Worm (Caenorhabditis elegans) whole organism, L1 larva: ENCODE results near the gene ttr-40.

Source experiments
- alr-1 ChIP-seq: fragments of 200-800 bp; sonication (Bioruptor generic); optimal IDR thresholded peaks from 2 replicates; lab custom pipeline; 2018; ENCODE audit warnings: borderline replicate concordance, mild to moderate bottlenecking, missing genetic modification characterization, missing compliant biosample characterization
- lin-13 ChIP-seq: fragments of 150-350 bp; optimal IDR thresholded peaks from 2 replicates; lab custom pipeline; 2014; ENCODE audit warnings: missing biosample characterization, missing genetic modification reagents, missing genetic modification characterization
- lin-15B ChIP-seq: fragments of 150-350 bp; sonication (generic microtip); optimal IDR thresholded peaks from 3 replicates; lab custom pipeline; 2014; ENCODE audit warnings: missing biosample characterization, missing genetic modification characterization
- lin-39 ChIP-seq: fragments of 150-350 bp; optimal IDR thresholded peaks from 2 replicates; lab custom pipeline; 2014; ENCODE audit warnings: missing biosample characterization, missing genetic modification reagents, missing genetic modification characterization
- lsy-2 ChIP-seq, 2 experiments: fragments of 150-350 bp; optimal IDR thresholded peaks; 2 replicates each; lab custom pipeline; 2014; ENCODE audit warnings: missing biosample characterization in 2 of 2, missing genetic modification characterization in 2 of 2
- nhr-77 ChIP-seq: fragments of 150-350 bp; optimal IDR thresholded peaks from 2 replicates; lab custom pipeline; 2014; ENCODE audit warnings: missing biosample characterization, missing genetic modification characterization
- sox-4 ChIP-seq: sonication (generic microtip); optimal IDR thresholded peaks from 2 replicates; lab custom pipeline; 2016; ENCODE audit warnings: missing genetic modification characterization, missing compliant biosample characterization
- sptf-1 ChIP-seq: fragments of 150-350 bp; optimal IDR thresholded peaks from 2 replicates; lab custom pipeline; 2014; ENCODE audit warnings: missing biosample characterization, missing genetic modification characterization
- tbx-2 ChIP-seq: sonication (generic microtip); optimal IDR thresholded peaks from 2 replicates; lab custom pipeline; 2016; ENCODE audit warnings: missing genetic modification characterization, missing compliant biosample characterization
- ztf-11 ChIP-seq, 2 experiments: sonication (generic microtip); optimal IDR thresholded peaks; 2 replicates each; lab custom pipeline; 2016 to 2017; ENCODE audit warnings: missing genetic modification characterization in 2 of 2, missing biosample characterization in 1 of 2, missing compliant biosample characterization in 1 of 2
- ztf-4 ChIP-seq: fragments of 150-350 bp; optimal IDR thresholded peaks from 2 replicates; lab custom pipeline; 2014; ENCODE audit warnings: missing biosample characterization, missing genetic modification characterization

ce11 chrV:9391959-9392358 lies 36.7 kb upstream of the ttr-40 start:
- TF ChIP-seq tbx-2 (tag; lab: Kevin White, UChicago) (no peak), lin-39 (tag; lab: Kevin White, UChicago) (no peak), lin-15B (tag; lab: Kevin White, UChicago) (no peak), ztf-11 (tag; optimal IDR thresholded peaks at IDR 0.05; lab: Kevin White, UChicago) (no peak), lsy-2 (tag; optimal IDR thresholded peaks at IDR 0.05; lab: Kevin White, UChicago) (no peak), lin-13 (no peak), alr-1 (tag; lab: Kevin White, UChicago) (no peak), nhr-77 (tag; lab: Kevin White, UChicago) (no peak), sox-4 (tag; lab: Kevin White, UChicago) (no peak), ztf-4 (no peak), sptf-1 (tag; lab: Kevin White, UChicago) (no peak)
